Worm (Caenorhabditis elegans) whole organism, L4 larva: Measurements from ENCODE around the gene F35D11.1.

ENCODE experiments used
- F37D6.2 ChIP-seq: sonication (generic microtip); optimal IDR thresholded peaks from 2 replicates; lab custom pipeline; 2016; ENCODE audit warnings: mild to moderate bottlenecking, missing genetic modification characterization, missing compliant biosample characterization
- aly-2 ChIP-seq: sonication (generic microtip); optimal IDR thresholded peaks from 2 replicates; lab custom pipeline; 2018; ENCODE audit warnings: missing biosample characterization, missing genetic modification characterization
- ceh-28 ChIP-seq: fragments of 150-350 bp; optimal IDR thresholded peaks from 2 replicates; lab custom pipeline; 2014; ENCODE audit warnings: missing biosample characterization, missing genetic modification reagents, missing genetic modification characterization
- ctbp-1 ChIP-seq: fragments of 200-800 bp; sonication (Bioruptor generic); IDR thresholded peaks from 2 replicates; pipeline ENCODE4 v1.3.6; 2022; ENCODE audit warnings: missing genetic modification reagents, missing genetic modification characterization, missing compliant biosample characterization
- daf-19 ChIP-seq: fragments of 200-800 bp; sonication (Bioruptor generic); conservative IDR thresholded peaks from 2 replicates; pipeline ENCODE4 v1.3.6; 2022; ENCODE audit warnings: missing genetic modification characterization, missing compliant biosample characterization
- dpl-1 ChIP-seq: fragments of 150-350 bp; optimal IDR thresholded peaks from 2 replicates; lab custom pipeline; 2014; ENCODE audit warnings: missing biosample characterization, missing genetic modification reagents, missing genetic modification characterization
- lin-13 ChIP-seq: fragments of 150-350 bp; optimal IDR thresholded peaks from 2 replicates; lab custom pipeline; 2014; ENCODE audit warnings: missing biosample characterization, missing genetic modification reagents, missing genetic modification characterization
- mep-1 ChIP-seq: fragments of 150-350 bp; sonication (generic microtip); optimal IDR thresholded peaks from 3 replicates; lab custom pipeline; 2014; ENCODE audit warnings: missing biosample characterization, missing genetic modification characterization
- nhr-237 ChIP-seq: sonication (generic microtip); optimal IDR thresholded peaks from 2 replicates; lab custom pipeline; 2017; ENCODE audit warnings: missing biosample characterization, missing genetic modification characterization
- pqm-1 ChIP-seq: sonication (generic microtip); optimal IDR thresholded peaks from 2 replicates; lab custom pipeline; 2017; ENCODE audit warnings: missing biosample characterization, missing genetic modification characterization
- saeg-2 ChIP-seq: fragments of 200-800 bp; sonication (Bioruptor generic); IDR thresholded peaks from 2 replicates; pipeline ENCODE4 v1.3.6; 2022; ENCODE audit warnings: missing genetic modification reagents, missing genetic modification characterization, missing compliant biosample characterization
- snpc-4 ChIP-seq: fragments of 150-350 bp; optimal IDR thresholded peaks from 2 replicates; lab custom pipeline; 2014; ENCODE audit warnings: missing biosample characterization, missing genetic modification characterization
- spr-1 ChIP-seq: sonication (generic microtip); optimal IDR thresholded peaks from 2 replicates; lab custom pipeline; 2016; ENCODE audit warnings: mild to moderate bottlenecking, missing genetic modification characterization, missing compliant biosample characterization

DNA sequence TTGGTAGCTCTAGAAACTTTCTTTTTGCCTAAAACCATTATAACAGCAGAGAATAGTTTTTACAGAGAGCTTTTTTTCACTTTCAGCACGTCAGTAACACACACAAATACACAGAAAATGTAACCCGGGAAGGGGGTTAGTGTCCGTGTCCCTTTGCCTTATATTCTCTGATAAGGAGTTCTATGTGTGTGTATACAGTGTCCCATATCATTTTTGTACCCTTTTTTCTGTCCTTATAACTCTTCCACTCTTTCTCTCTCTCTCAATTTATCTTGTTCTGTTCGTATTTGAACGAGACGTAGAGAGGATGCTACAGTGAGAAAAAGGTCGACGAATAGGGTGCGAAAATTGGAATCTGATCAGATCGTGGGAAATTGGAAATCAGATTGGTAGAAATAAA is 27.9 kb upstream of the F35D11.1 start:
- no peak for TF ChIP-seq dpl-1
- no peak for TF ChIP-seq snpc-4 (tag; lab: Kevin White, UChicago)
- no peak for TF ChIP-seq F37D6.2 (tag; lab: Kevin White, UChicago)
- TF ChIP-seq mep-1, result no peak
- no peak for TF ChIP-seq saeg-2 (GFP tag; lab: Robert Waterston, UW)
- TF ChIP-seq lin-13 (GFP tag; lab: Kevin White, UChicago), result no peak
- TF ChIP-seq ceh-28 (tag; lab: Kevin White, UChicago), result no peak
- TF ChIP-seq daf-19 (GFP tag; lab: Robert Waterston, UW), result no peak
- TF ChIP-seq aly-2 (tag; lab: Kevin White, UChicago), result no peak
- no peak for TF ChIP-seq nhr-237 (tag; lab: Kevin White, UChicago)
- no peak for TF ChIP-seq ctbp-1 (GFP tag; lab: Robert Waterston, UW)
- peak; percentile 93 for TF ChIP-seq pqm-1 (tag; lab: Kevin White, UChicago)
- TF ChIP-seq spr-1 (tag; lab: Kevin White, UChicago), result no peak
